Fruit fly (Drosophila melanogaster) whole organism, prepupa: ENCODE measurements around the gene CG31913.
A peak's percentile ranks its signal among the peaks of the same experiment; 100 is the strongest.

Experiments
- Blimp-1 ChIP-seq: fragments of 200-800 bp; sonication (Bioruptor generic); optimal IDR thresholded peaks from 3 replicates; lab custom pipeline; 2017; ENCODE audit warnings: missing biosample characterization, missing genetic modification characterization, mild to moderate bottlenecking, moderate library complexity, missing genetic modification reagents
- CG10631 ChIP-seq: fragments of 200-800 bp; sonication (Bioruptor generic); optimal IDR thresholded peaks from 2 replicates; lab custom pipeline; 2016; ENCODE audit warnings: missing biosample characterization, missing genetic modification characterization
- CG10669 ChIP-seq: fragments of 200-800 bp; sonication (Bioruptor generic); optimal IDR thresholded peaks from 3 replicates; lab custom pipeline; 2018; ENCODE audit warnings: missing biosample characterization, mild to moderate bottlenecking, missing genetic modification characterization, moderate library complexity
- CG11294 ChIP-seq: fragments of 200-800 bp; sonication (Bioruptor generic); IDR thresholded peaks from 2 replicates; pipeline ENCODE4 v1.3.6; 2022; ENCODE audit warnings: missing biosample characterization, missing genetic modification characterization
- CG11762 ChIP-seq: fragments of 200-800 bp; sonication (Bioruptor generic); optimal IDR thresholded peaks from 3 replicates; lab custom pipeline; 2016; ENCODE audit warnings: missing biosample characterization, missing genetic modification characterization; ENCODE audit not compliant: insufficient read depth
- CG11902 ChIP-seq: fragments of 200-800 bp; sonication (Bioruptor generic); optimal IDR thresholded peaks from 3 replicates; lab custom pipeline; 2016; ENCODE audit warnings: missing biosample characterization, missing genetic modification characterization
- CG15336 ChIP-seq: fragments of 200-800 bp; sonication (Bioruptor generic); IDR thresholded peaks from 2 replicates; pipeline ENCODE4 v1.3.6; 2022; ENCODE audit warnings: missing biosample characterization, missing genetic modification characterization
- CG1621 ChIP-seq: fragments of 200-800 bp; sonication (Bioruptor generic); optimal IDR thresholded peaks from 3 replicates; lab custom pipeline; 2018; ENCODE audit warnings: missing biosample characterization, mild to moderate bottlenecking, missing genetic modification characterization
- CG31627 ChIP-seq: fragments of 200-800 bp; sonication (Bioruptor generic); optimal IDR thresholded peaks from 3 replicates; lab custom pipeline; 2016; ENCODE audit warnings: missing biosample characterization, missing genetic modification characterization
- CG32006 ChIP-seq: fragments of 200-800 bp; sonication (Bioruptor generic); optimal IDR thresholded peaks from 3 replicates; lab custom pipeline; 2017; ENCODE audit warnings: missing biosample characterization, mild to moderate bottlenecking, missing genetic modification characterization
- CG34406 ChIP-seq: fragments of 200-800 bp; sonication (Bioruptor generic); optimal IDR thresholded peaks from 3 replicates; lab custom pipeline; 2016; ENCODE audit warnings: missing biosample characterization, missing genetic modification characterization
- CG3919 ChIP-seq: fragments of 200-800 bp; sonication (Bioruptor generic); optimal IDR thresholded peaks from 3 replicates; lab custom pipeline; 2016; ENCODE audit warnings: missing biosample characterization, missing genetic modification characterization
- CG4318 ChIP-seq: fragments of 200-800 bp; sonication (Bioruptor generic); optimal IDR thresholded peaks from 3 replicates; lab custom pipeline; 2017; ENCODE audit warnings: missing biosample characterization, mild to moderate bottlenecking, missing genetic modification characterization
- CG6163 ChIP-seq: fragments of 200-800 bp; sonication (Bioruptor generic); IDR thresholded peaks from 3 replicates; pipeline ENCODE4 v1.3.6; 2022; ENCODE audit warnings: missing biosample characterization, missing genetic modification characterization
- CG6276 ChIP-seq: fragments of 200-800 bp; sonication (Bioruptor generic); optimal IDR thresholded peaks from 2 replicates; lab custom pipeline; 2017; ENCODE audit warnings: missing biosample characterization, mild to moderate bottlenecking, missing genetic modification characterization
- CG6792 ChIP-seq: fragments of 200-800 bp; sonication (Bioruptor generic); optimal IDR thresholded peaks from 3 replicates; lab custom pipeline; 2016; ENCODE audit warnings: missing biosample characterization, missing genetic modification characterization
- CG6808 ChIP-seq: fragments of 200-800 bp; sonication (Bioruptor generic); optimal IDR thresholded peaks from 3 replicates; lab custom pipeline; 2017; ENCODE audit warnings: missing biosample characterization, missing genetic modification characterization, mild to moderate bottlenecking, moderate library complexity, missing genetic modification reagents
- CG6854 ChIP-seq: fragments of 200-800 bp; sonication (Bioruptor generic); optimal IDR thresholded peaks from 2 replicates; lab custom pipeline; 2017; ENCODE audit warnings: missing biosample characterization, mild to moderate bottlenecking, missing genetic modification characterization
- CG7368 ChIP-seq: fragments of 200-800 bp; sonication (Bioruptor generic); optimal IDR thresholded peaks from 3 replicates; lab custom pipeline; 2016; ENCODE audit warnings: missing biosample characterization, missing genetic modification characterization
- CG8119 ChIP-seq: fragments of 200-800 bp; sonication (Bioruptor generic); IDR thresholded peaks from 3 replicates; pipeline ENCODE4 v1.3.6; 2022; ENCODE audit warnings: missing biosample characterization, missing genetic modification characterization
- CG8319 ChIP-seq: fragments of 200-800 bp; sonication (Bioruptor generic); optimal IDR thresholded peaks from 3 replicates; lab custom pipeline; 2016; ENCODE audit warnings: missing biosample characterization, missing genetic modification characterization
- CG8632 ChIP-seq: fragments of 200-800 bp; sonication (Bioruptor generic); optimal IDR thresholded peaks from 3 replicates; lab custom pipeline; 2016; ENCODE audit warnings: missing biosample characterization, missing genetic modification characterization
- CG9139 ChIP-seq: fragments of 200-800 bp; sonication (Bioruptor generic); optimal IDR thresholded peaks from 3 replicates; lab custom pipeline; 2017; ENCODE audit warnings: missing biosample characterization, mild to moderate bottlenecking, missing genetic modification characterization
- Eip75B ChIP-seq: fragments of 200-800 bp; sonication (Bioruptor generic); optimal IDR thresholded peaks from 3 replicates; lab custom pipeline; 2016; ENCODE audit warnings: missing biosample characterization, missing genetic modification characterization
- Eip78C ChIP-seq: fragments of 200-800 bp; sonication (Bioruptor generic); peaks from one replicate; lab custom pipeline; 2016; ENCODE audit warnings: missing biosample characterization, missing genetic modification characterization
- Eip93F ChIP-seq: fragments of 200-800 bp; sonication (Bioruptor generic); optimal IDR thresholded peaks from 2 replicates; lab custom pipeline; 2016; ENCODE audit warnings: missing biosample characterization, mild to moderate bottlenecking, missing genetic modification characterization
- Ets21C ChIP-seq: fragments of 200-800 bp; sonication (Bioruptor generic); optimal IDR thresholded peaks from 3 replicates; lab custom pipeline; 2016; ENCODE audit warnings: missing biosample characterization, missing genetic modification characterization
- Ets96B ChIP-seq: fragments of 200-800 bp; optimal IDR thresholded peaks from 2 replicates; lab custom pipeline; 2019; ENCODE audit warnings: missing biosample characterization, mild to moderate bottlenecking, missing genetic modification characterization, moderate library complexity
- Gug ChIP-seq: fragments of 200-800 bp; sonication (Bioruptor generic); IDR thresholded peaks from 2 replicates; pipeline ENCODE4 v1.3.6; 2022; ENCODE audit warnings: missing biosample characterization, missing genetic modification characterization
- Hr38 ChIP-seq: sonication (Bioruptor generic); optimal IDR thresholded peaks from 2 replicates; lab custom pipeline; 2016; ENCODE audit warnings: missing biosample characterization, missing genetic modification characterization
- Hr39 ChIP-seq: fragments of 200-800 bp; sonication (Bioruptor generic); optimal IDR thresholded peaks from 2 replicates; lab custom pipeline; 2016; ENCODE audit warnings: missing biosample characterization, missing genetic modification characterization
- Hr4 ChIP-seq: fragments of 200-800 bp; sonication (Bioruptor generic); optimal IDR thresholded peaks from 3 replicates; lab custom pipeline; 2016; ENCODE audit warnings: missing biosample characterization, missing genetic modification characterization
- Lpt ChIP-seq: fragments of 200-800 bp; sonication (Bioruptor generic); optimal IDR thresholded peaks from 3 replicates; lab custom pipeline; 2016; ENCODE audit warnings: missing biosample characterization, missing genetic modification characterization
- Met ChIP-seq: fragments of 200-800 bp; sonication (Bioruptor generic); optimal IDR thresholded peaks from 3 replicates; lab custom pipeline; 2016; ENCODE audit warnings: missing biosample characterization, missing genetic modification characterization
- OdsH ChIP-seq: fragments of 200-800 bp; sonication (Bioruptor generic); optimal IDR thresholded peaks from 3 replicates; lab custom pipeline; 2016; ENCODE audit warnings: missing biosample characterization, missing genetic modification characterization
- Sox102F ChIP-seq: fragments of 200-800 bp; sonication (Bioruptor generic); optimal IDR thresholded peaks from 2 replicates; lab custom pipeline; 2016; ENCODE audit warnings: missing biosample characterization, mild to moderate bottlenecking, missing genetic modification characterization
- Sox14 ChIP-seq: fragments of 200-800 bp; sonication (Bioruptor generic); optimal IDR thresholded peaks from 3 replicates; lab custom pipeline; 2016; ENCODE audit warnings: missing biosample characterization, missing genetic modification characterization
- achi ChIP-seq: fragments of 200-800 bp; sonication (Bioruptor generic); optimal IDR thresholded peaks from 3 replicates; lab custom pipeline; 2016; ENCODE audit warnings: missing biosample characterization, missing genetic modification characterization
- acj6 ChIP-seq: fragments of 200-800 bp; sonication (Bioruptor generic); optimal IDR thresholded peaks from 3 replicates; lab custom pipeline; 2016; ENCODE audit warnings: missing biosample characterization, missing genetic modification characterization
- cyc ChIP-seq: fragments of 200-800 bp; sonication (Bioruptor generic); optimal IDR thresholded peaks from 3 replicates; lab custom pipeline; 2016; ENCODE audit warnings: missing biosample characterization, missing genetic modification characterization
- dac ChIP-seq: fragments of 200-800 bp; sonication (Bioruptor generic); optimal IDR thresholded peaks from 2 replicates; lab custom pipeline; 2017; ENCODE audit warnings: missing biosample characterization, mild to moderate bottlenecking, missing genetic modification characterization
- dsx ChIP-seq: fragments of 200-800 bp; optimal IDR thresholded peaks from 3 replicates; lab custom pipeline; 2019; ENCODE audit warnings: missing biosample characterization, mild to moderate bottlenecking, missing genetic modification characterization, moderate library complexity; ENCODE audit not compliant: poor library complexity, severe bottlenecking
- eg ChIP-seq: fragments of 200-800 bp; sonication (Bioruptor generic); IDR thresholded peaks from 3 replicates; pipeline ENCODE4 v1.3.6; 2022; ENCODE audit warnings: missing biosample characterization, missing genetic modification characterization
- esn ChIP-seq: fragments of 200-800 bp; sonication (Bioruptor generic); optimal IDR thresholded peaks from 2 replicates; lab custom pipeline; 2016; ENCODE audit warnings: missing biosample characterization, mild to moderate bottlenecking, missing genetic modification characterization, moderate library complexity
- fd59A ChIP-seq: fragments of 200-800 bp; sonication (Bioruptor generic); optimal IDR thresholded peaks from 2 replicates; lab custom pipeline; 2017; ENCODE audit warnings: missing biosample characterization, mild to moderate bottlenecking, missing genetic modification characterization, missing genetic modification reagents
- lz ChIP-seq: fragments of 200-800 bp; sonication (Bioruptor generic); optimal IDR thresholded peaks from 3 replicates; lab custom pipeline; 2016; ENCODE audit warnings: missing biosample characterization, missing genetic modification characterization
- net ChIP-seq: fragments of 200-800 bp; sonication (Bioruptor generic); optimal IDR thresholded peaks from 3 replicates; lab custom pipeline; 2016; ENCODE audit warnings: missing biosample characterization, missing genetic modification characterization
- pdm3 ChIP-seq: fragments of 200-800 bp; sonication (Bioruptor generic); optimal IDR thresholded peaks from 3 replicates; lab custom pipeline; 2016; ENCODE audit warnings: missing biosample characterization, missing genetic modification characterization
- salr ChIP-seq, 2 experiments: fragments of 200-800 bp; sonication (Bioruptor generic); optimal IDR thresholded peaks; 3 replicates each; lab custom pipeline; 2016 to 2018; ENCODE audit warnings: missing biosample characterization in 2 of 2, missing genetic modification characterization in 2 of 2, mild to moderate bottlenecking in 1 of 2
- spab ChIP-seq: fragments of 200-800 bp; sonication (Bioruptor generic); optimal IDR thresholded peaks from 2 replicates; lab custom pipeline; 2017; ENCODE audit warnings: missing biosample characterization, mild to moderate bottlenecking, missing genetic modification characterization, missing genetic modification reagents
- ss ChIP-seq, 2 experiments: fragments of 200-800 bp; sonication (Bioruptor generic); optimal IDR thresholded peaks; 2 replicates in 1 of 2; 3 replicates in 1 of 2; lab custom pipeline; 2017 to 2018; ENCODE audit warnings: mild to moderate bottlenecking in 2 of 2, missing biosample characterization in 2 of 2, missing genetic modification characterization in 2 of 2, moderate library complexity in 1 of 2
- topi ChIP-seq: fragments of 200-800 bp; sonication (Bioruptor generic); optimal IDR thresholded peaks from 3 replicates; lab custom pipeline; 2016; ENCODE audit warnings: missing biosample characterization, missing genetic modification characterization

CG31913 gene

DNA sequence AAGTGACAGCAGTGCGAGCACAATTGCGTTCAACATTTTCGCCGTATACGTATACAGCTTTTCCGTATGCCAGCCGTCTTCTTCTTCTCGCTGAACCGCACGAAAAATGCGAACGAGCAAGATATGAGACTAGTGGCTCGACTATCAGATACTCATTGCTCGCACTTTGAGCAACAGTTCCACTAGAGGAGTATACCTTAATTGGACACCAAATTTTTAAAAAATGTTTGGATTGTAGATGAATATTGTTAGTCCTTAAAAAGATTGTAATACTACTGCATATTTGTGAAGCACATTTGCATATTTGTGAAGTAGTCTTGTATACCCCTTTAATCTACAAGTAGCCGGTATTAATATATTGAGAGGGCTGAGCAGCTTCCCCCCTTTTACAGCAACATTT, 5.7 kb upstream of the CG31913 start:
- TF ChIP-seq salr (GFP tag; optimal IDR thresholded peaks at IDR 0.05; lab: Kevin White, UChicago) (peak in 1 of 2 experiments; percentile 21), spab (peak; percentile 12), Gug (GFP tag; lab: Robert Waterston, UW) (no peak), cyc (GFP tag; lab: Kevin White, UChicago) (peak; percentile 37), Hr38 (GFP tag; lab: Kevin White, UChicago) (no peak), Eip78C (GFP tag; lab: Kevin White, UChicago) (peak; percentile 60), dsx (peak; percentile 15), acj6 (GFP tag; lab: Kevin White, UChicago) (peak; percentile 20), lz (GFP tag; lab: Kevin White, UChicago) (peak; percentile 7), CG11294 (GFP tag; lab: Robert Waterston, UW) (no peak), Sox14 (peak; percentile 23), CG11902 (GFP tag; lab: Kevin White, UChicago) (no peak), Blimp-1 (GFP tag; lab: Kevin White, UChicago) (no peak), CG10631 (GFP tag; lab: Kevin White, UChicago) (peak; percentile 2), CG31627 (peak; percentile 14), pdm3 (peak; percentile 21), net (GFP tag; lab: Kevin White, UChicago) (peak; percentile 29), CG8119 (GFP tag; lab: Robert Waterston, UW) (no peak), fd59A (GFP tag; lab: Kevin White, UChicago) (no peak), CG4318 (GFP tag; lab: Kevin White, UChicago) (no peak), Eip93F (GFP tag; lab: Kevin White, UChicago) (no peak), Ets21C (GFP tag; lab: Kevin White, UChicago) (no peak), OdsH (GFP tag; lab: Kevin White, UChicago) (peak; percentile 23), CG34406 (no peak), Eip75B (GFP tag; lab: Kevin White, UChicago) (peak; percentile 27), Lpt (no peak), CG8632 (GFP tag; lab: Kevin White, UChicago) (no peak), Hr39 (peak; percentile 32), CG6276 (GFP tag; lab: Kevin White, UChicago) (no peak), Hr4 (peak; percentile 33), CG6792 (GFP tag; lab: Kevin White, UChicago) (peak; percentile 21), CG10669 (GFP tag; lab: Kevin White, UChicago) (peak; percentile 41), CG6163 (no peak), CG9139 (GFP tag; lab: Kevin White, UChicago) (no peak), CG6808 (GFP tag; lab: Kevin White, UChicago) (no peak), CG7368 (no peak), Met (peak; percentile 8), topi (peak; percentile 28), esn (GFP tag; lab: Kevin White, UChicago) (peak; percentile 32), CG3919 (GFP tag; lab: Kevin White, UChicago) (peak; percentile 16), Sox102F (GFP tag; lab: Kevin White, UChicago) (peak; percentile 2), dac (no peak), Ets96B (tag; lab: Kevin White, UChicago) (peak; percentile 27), CG15336 (no peak; the same call in 1 of the 2 replicates), CG32006 (no peak), CG11762 (no peak), CG8319 (GFP tag; lab: Kevin White, UChicago) (no peak), ss (GFP tag; optimal IDR thresholded peaks at IDR 0.05; lab: Kevin White, UChicago) (peak in 1 of 2 experiments; percentile 29), CG6854 (GFP tag; lab: Kevin White, UChicago) (no peak), CG1621 (tag; lab: Kevin White, UChicago) (peak; percentile 6), achi (GFP tag; lab: Kevin White, UChicago) (peak; percentile 41), eg (GFP tag; lab: Robert Waterston, UW) (no peak)
